Fruit fly (Drosophila melanogaster) whole organism, prepupa: ENCODE results near the gene CG42342.

Source experiments
- CG16779 ChIP-seq: fragments of 200-800 bp; sonication (Bioruptor generic); optimal IDR thresholded peaks from 3 replicates; lab custom pipeline; 2017; ENCODE audit warnings: missing biosample characterization, mild to moderate bottlenecking, missing genetic modification characterization
- CG4318 ChIP-seq: fragments of 200-800 bp; sonication (Bioruptor generic); optimal IDR thresholded peaks from 3 replicates; lab custom pipeline; 2017; ENCODE audit warnings: missing biosample characterization, mild to moderate bottlenecking, missing genetic modification characterization
- CG6808 ChIP-seq: fragments of 200-800 bp; sonication (Bioruptor generic); optimal IDR thresholded peaks from 3 replicates; lab custom pipeline; 2017; ENCODE audit warnings: missing biosample characterization, missing genetic modification characterization, mild to moderate bottlenecking, moderate library complexity, missing genetic modification reagents
- CG7368 ChIP-seq: fragments of 200-800 bp; sonication (Bioruptor generic); optimal IDR thresholded peaks from 3 replicates; lab custom pipeline; 2016; ENCODE audit warnings: missing biosample characterization, missing genetic modification characterization
- CG8319 ChIP-seq: fragments of 200-800 bp; sonication (Bioruptor generic); optimal IDR thresholded peaks from 3 replicates; lab custom pipeline; 2016; ENCODE audit warnings: missing biosample characterization, missing genetic modification characterization
- Ets21C ChIP-seq: fragments of 200-800 bp; sonication (Bioruptor generic); optimal IDR thresholded peaks from 3 replicates; lab custom pipeline; 2016; ENCODE audit warnings: missing biosample characterization, missing genetic modification characterization
- Gug ChIP-seq: fragments of 200-800 bp; sonication (Bioruptor generic); IDR thresholded peaks from 2 replicates; pipeline ENCODE4 v1.3.6; 2022; ENCODE audit warnings: missing biosample characterization, missing genetic modification characterization
- Lpt ChIP-seq: fragments of 200-800 bp; sonication (Bioruptor generic); optimal IDR thresholded peaks from 3 replicates; lab custom pipeline; 2016; ENCODE audit warnings: missing biosample characterization, missing genetic modification characterization
- cyc ChIP-seq: fragments of 200-800 bp; sonication (Bioruptor generic); optimal IDR thresholded peaks from 3 replicates; lab custom pipeline; 2016; ENCODE audit warnings: missing biosample characterization, missing genetic modification characterization
- dac ChIP-seq: fragments of 200-800 bp; sonication (Bioruptor generic); optimal IDR thresholded peaks from 2 replicates; lab custom pipeline; 2017; ENCODE audit warnings: missing biosample characterization, mild to moderate bottlenecking, missing genetic modification characterization
- vri ChIP-seq: fragments of 200-800 bp; sonication (Bioruptor generic); optimal IDR thresholded peaks from 3 replicates; lab custom pipeline; 2016; ENCODE audit warnings: missing biosample characterization, mild to moderate bottlenecking, missing genetic modification characterization

DNA sequence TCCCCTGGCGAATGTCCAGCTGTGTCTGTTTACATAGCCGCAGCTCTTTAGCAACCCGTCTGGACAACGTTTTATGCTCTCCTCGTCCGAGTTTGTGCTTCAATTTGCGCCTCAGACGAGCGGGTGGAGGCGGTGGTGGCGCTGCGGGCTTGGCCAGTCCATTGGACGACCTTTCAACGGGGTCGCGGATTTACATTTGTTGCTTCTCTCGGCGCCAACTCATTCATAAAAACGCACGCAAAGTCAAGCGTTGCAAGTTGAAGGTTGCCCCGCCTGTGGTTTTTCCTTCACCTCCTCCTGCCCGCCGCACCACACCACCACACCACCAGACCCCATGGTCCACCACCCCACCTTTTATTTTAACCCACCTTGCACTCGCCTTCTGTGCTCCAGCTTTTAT, 5.1 kb downstream of the CG42342 start:
- TF ChIP-seq CG6808 (GFP tag; lab: Kevin White, UChicago) (no peak), CG16779 (no peak), CG4318 (GFP tag; lab: Kevin White, UChicago) (no peak), Gug (GFP tag; lab: Robert Waterston, UW) (no peak), dac (no peak), cyc (GFP tag; lab: Kevin White, UChicago) (no peak), Ets21C (no peak), CG7368 (no peak), CG8319 (GFP tag; lab: Kevin White, UChicago) (no peak), vri (no peak), Lpt (GFP tag; lab: Kevin White, UChicago) (no peak)
